Worm (Caenorhabditis elegans): Measurements from ENCODE around the gene Y69A2AR.50.

The Y69A2AR.50 gene

ce11 chrIV:2562071-2562470, at the start of gene Y69A2AR.50:
TSS of gene Y69A2AR.50 (plus strand) at chrIV:2562371.
- TF ChIP-seq nhr-76 (tag; optimal IDR thresholded peaks at IDR 0.05) (no peak), irx-1 (tag; optimal IDR thresholded peaks at IDR 0.05) (no peak), rnt-1 (tag; optimal IDR thresholded peaks at IDR 0.05) (no peak), fkh-10 (GFP tag; optimal IDR thresholded peaks at IDR 0.05) (no peak), unc-98 (GFP tag; IDR thresholded peaks at IDR 0.05) (no peak), fos-1 (tag; optimal IDR thresholded peaks at IDR 0.05) (no peak), lin-13 (GFP tag; optimal IDR thresholded peaks at IDR 0.05) (no peak), hlh-17 (GFP tag; optimal IDR thresholded peaks at IDR 0.05; ENCODE audit: borderline replicate concordance) (no peak), mef-2 (tag; optimal IDR thresholded peaks at IDR 0.05) (no peak), C16A3.4 (tag; optimal IDR thresholded peaks at IDR 0.05) (no peak), tbx-2 (tag; optimal IDR thresholded peaks at IDR 0.05) (no peak), Y116A8C.19 (tag; optimal IDR thresholded peaks at IDR 0.05; ENCODE audit: borderline replicate concordance) (no peak)

ce11 chrIV:2526836-2527235, 35.3 kb upstream of the Y69A2AR.50 start:
- TF ChIP-seq C16A3.4 (tag; optimal IDR thresholded peaks at IDR 0.05) (no peak), sup-37 (GFP tag; optimal IDR thresholded peaks at IDR 0.05) (no peak), ztf-4 (tag; optimal IDR thresholded peaks at IDR 0.05) (no peak), jun-1 (tag; optimal IDR thresholded peaks at IDR 0.05) (no peak), fkh-4 (tag; optimal IDR thresholded peaks at IDR 0.05; ENCODE audit: borderline replicate concordance) (no peak), ceh-90 (tag; optimal IDR thresholded peaks at IDR 0.05) (no peak), efl-1 (optimal IDR thresholded peaks at IDR 0.05) (no peak), efl-1 (GFP tag; optimal IDR thresholded peaks at IDR 0.05 in 1 of 2) (no peak), grh-1 (GFP tag; IDR thresholded peaks at IDR 0.05) (no peak), hlh-17 (GFP tag; optimal IDR thresholded peaks at IDR 0.05; ENCODE audit: borderline replicate concordance) (no peak), ceh-88 (GFP tag; IDR thresholded peaks at IDR 0.05) (no peak), zip-4 (GFP tag; optimal IDR thresholded peaks at IDR 0.05) (no peak), ceh-63 (GFP tag; optimal IDR thresholded peaks at IDR 0.05) (no peak), nhr-47 (tag; optimal IDR thresholded peaks at IDR 0.05) (no peak)

- TF ChIP-seq fkh-8 (tag; optimal IDR thresholded peaks at IDR 0.05), result no peak
- TF ChIP-seq dpl-1 (GFP tag; optimal IDR thresholded peaks at IDR 0.05), result no peak
- TF ChIP-seq aha-1 (tag; optimal IDR thresholded peaks at IDR 0.05), result no peak
- no peak for TF ChIP-seq hlh-17 (GFP tag; optimal IDR thresholded peaks at IDR 0.05; ENCODE audit: borderline replicate concordance)
Observed at ce11 chrIV:2529281-2529680, 32.9 kb upstream of the Y69A2AR.50 start.

ce11 chrIV:2530285-2530684, 31.9 kb upstream of the Y69A2AR.50 start:
- no peak for TF ChIP-seq zip-4 (GFP tag; optimal IDR thresholded peaks at IDR 0.05)

ce11 chrIV:2537741-2538140, 24.4 kb upstream of the Y69A2AR.50 start:
- TF ChIP-seq C34B4.2 (tag; optimal IDR thresholded peaks at IDR 0.05) (no peak), mab-9 (GFP tag; IDR thresholded peaks at IDR 0.05) (no peak), ces-1 (GFP tag; optimal IDR thresholded peaks at IDR 0.05) (no peak), lsy-2 (tag; optimal IDR thresholded peaks at IDR 0.05) (no peak), ceh-88 (GFP tag; IDR thresholded peaks at IDR 0.05) (no peak), tbx-2 (tag; optimal IDR thresholded peaks at IDR 0.05) (no peak), aha-1 (tag; optimal IDR thresholded peaks at IDR 0.05) (no peak), lin-15B (tag; optimal IDR thresholded peaks at IDR 0.05) (no peak), lin-39 (tag; optimal IDR thresholded peaks at IDR 0.05) (no peak)

ce11 chrIV:2542001-2542400, 20.2 kb upstream of the Y69A2AR.50 start, which contains the start of gene sprr-3:
TSS of gene sprr-3 (plus strand) at chrIV:2542301.
- TF ChIP-seq F16B12.6 (tag; optimal IDR thresholded peaks at IDR 0.05), result no peak
- no peak for TF ChIP-seq nhr-47 (tag; optimal IDR thresholded peaks at IDR 0.05)
- no peak for TF ChIP-seq hlh-17 (GFP tag; optimal IDR thresholded peaks at IDR 0.05; ENCODE audit: borderline replicate concordance)
- no peak for TF ChIP-seq aha-1 (tag; optimal IDR thresholded peaks at IDR 0.05)
- TF ChIP-seq nhr-77 (tag; optimal IDR thresholded peaks at IDR 0.05), result no peak
- no peak for TF ChIP-seq nhr-20 (tag; optimal IDR thresholded peaks at IDR 0.05)
- no peak for TF ChIP-seq efl-1 (optimal IDR thresholded peaks at IDR 0.05)
- TF ChIP-seq efl-1 (GFP tag; optimal IDR thresholded peaks at IDR 0.05 in 1 of 2), result no peak
- no peak for TF ChIP-seq pqm-1 (tag; optimal IDR thresholded peaks at IDR 0.05)
- TF ChIP-seq ztf-4 (tag; optimal IDR thresholded peaks at IDR 0.05), result no peak
- no peak for TF ChIP-seq sptf-1 (tag; optimal IDR thresholded peaks at IDR 0.05)
- TF ChIP-seq skn-1 (tag; optimal IDR thresholded peaks at IDR 0.05), result no peak
- no peak for TF ChIP-seq alr-1 (tag; optimal IDR thresholded peaks at IDR 0.05; ENCODE audit: borderline replicate concordance)
- no peak for TF ChIP-seq nhr-90 (tag; optimal IDR thresholded peaks at IDR 0.05; ENCODE audit: poor library complexity)
- TF ChIP-seq ama-1 (optimal IDR thresholded peaks at IDR 0.05), result no peak
- no peak for TF ChIP-seq efl-3 (GFP tag; optimal IDR thresholded peaks at IDR 0.05)
- no peak for TF ChIP-seq isw-1 (GFP tag; IDR thresholded peaks at IDR 0.05)
- no peak for TF ChIP-seq unc-98 (GFP tag; IDR thresholded peaks at IDR 0.05)
- no peak for TF ChIP-seq unc-130 (tag; optimal IDR thresholded peaks at IDR 0.05)
